Worm (Caenorhabditis elegans) whole organism, L2 larva: ENCODE data around the gene Y70C5A.4.

Experiments
- C34F6.9 ChIP-seq: fragments of 150-350 bp; optimal IDR thresholded peaks from 2 replicates; lab custom pipeline; 2014; ENCODE audit warnings: missing biosample characterization, missing genetic modification characterization
- F13H6.1 ChIP-seq: sonication (generic microtip); optimal IDR thresholded peaks from 2 replicates; lab custom pipeline; 2016; ENCODE audit warnings: missing genetic modification characterization, missing compliant biosample characterization
- R02D3.7 ChIP-seq: fragments of 150-350 bp; optimal IDR thresholded peaks from 2 replicates; lab custom pipeline; 2014; ENCODE audit warnings: missing biosample characterization, missing genetic modification characterization
- Y55F3AM.14 ChIP-seq: fragments of 200-800 bp; sonication (Bioruptor generic); optimal IDR thresholded peaks from 2 replicates; lab custom pipeline; 2018; ENCODE audit warnings: mild to moderate bottlenecking, missing genetic modification characterization, missing compliant biosample characterization
- ZK546.5 ChIP-seq: sonication (generic microtip); optimal IDR thresholded peaks from 2 replicates; lab custom pipeline; 2017; ENCODE audit warnings: missing biosample characterization, missing genetic modification characterization
- aly-2 ChIP-seq: fragments of 150-350 bp; optimal IDR thresholded peaks from 2 replicates; lab custom pipeline; 2014; ENCODE audit warnings: missing biosample characterization, missing genetic modification characterization
- ama-1 ChIP-seq: fragments of 150-350 bp; optimal IDR thresholded peaks from 2 replicates; lab custom pipeline; 2018; ENCODE audit warnings: inconsistent platforms
- blmp-1 ChIP-seq: sonication (generic microtip); optimal IDR thresholded peaks from 2 replicates; lab custom pipeline; 2017; ENCODE audit warnings: missing genetic modification characterization, mild to moderate bottlenecking, missing compliant biosample characterization, antibody characterized with exemption, moderate library complexity; ENCODE audit not compliant: insufficient read depth
- ceh-16 ChIP-seq: fragments of 150-350 bp; optimal IDR thresholded peaks from 2 replicates; lab custom pipeline; 2014; ENCODE audit warnings: missing biosample characterization, missing genetic modification characterization
- ceh-82 ChIP-seq: fragments of 150-350 bp; optimal IDR thresholded peaks from 2 replicates; lab custom pipeline; 2014; ENCODE audit warnings: missing biosample characterization, missing genetic modification characterization
- crh-2 ChIP-seq: sonication (generic microtip); optimal IDR thresholded peaks from 2 replicates; lab custom pipeline; 2017; ENCODE audit warnings: missing biosample characterization, missing genetic modification characterization
- dmd-4 ChIP-seq: sonication (generic microtip); optimal IDR thresholded peaks from 2 replicates; lab custom pipeline; 2017; ENCODE audit warnings: missing biosample characterization, missing genetic modification characterization
- egl-27 ChIP-seq: sonication (generic microtip); optimal IDR thresholded peaks from 3 replicates; lab custom pipeline; 2017; ENCODE audit warnings: missing biosample characterization, missing genetic modification reagents, missing genetic modification characterization
- fos-1 ChIP-seq: fragments of 150-350 bp; optimal IDR thresholded peaks from 2 replicates; lab custom pipeline; 2014; ENCODE audit warnings: missing biosample characterization, missing genetic modification characterization
- lin-13 ChIP-seq: fragments of 150-350 bp; optimal IDR thresholded peaks from 2 replicates; lab custom pipeline; 2014; ENCODE audit warnings: missing biosample characterization, missing genetic modification reagents, missing genetic modification characterization
- lin-39 ChIP-seq: fragments of 150-350 bp; optimal IDR thresholded peaks from 2 replicates; lab custom pipeline; 2014; ENCODE audit warnings: missing biosample characterization, missing genetic modification reagents, missing genetic modification characterization
- lsy-2 ChIP-seq, 2 experiments: fragments of 150-350 bp in 1 of 2; sonication (generic microtip) in 1 of 2; optimal IDR thresholded peaks; 2 replicates each; lab custom pipeline; 2014 to 2017; ENCODE audit warnings: missing biosample characterization in 2 of 2, missing genetic modification characterization in 2 of 2
- mab-5 ChIP-seq: fragments of 150-350 bp; optimal IDR thresholded peaks from 2 replicates; lab custom pipeline; 2014; ENCODE audit warnings: missing biosample characterization, missing genetic modification characterization
- mdl-1 ChIP-seq, 2 experiments: fragments of 150-350 bp in 1 of 2; sonication (generic microtip) in 1 of 2; optimal IDR thresholded peaks; 2 replicates each; lab custom pipeline; 2017; ENCODE audit warnings: missing biosample characterization in 2 of 2, missing genetic modification characterization in 2 of 2
- nhr-11 ChIP-seq: fragments of 150-350 bp; optimal IDR thresholded peaks from 2 replicates; lab custom pipeline; 2014; ENCODE audit warnings: missing biosample characterization, missing genetic modification characterization
- nhr-129 ChIP-seq: fragments of 150-350 bp; optimal IDR thresholded peaks from 2 replicates; lab custom pipeline; 2014; ENCODE audit warnings: missing biosample characterization, missing genetic modification characterization
- nhr-23 ChIP-seq: fragments of 150-350 bp; optimal IDR thresholded peaks from 2 replicates; lab custom pipeline; 2014; ENCODE audit warnings: missing biosample characterization, missing genetic modification reagents, missing genetic modification characterization
- nhr-25 ChIP-seq: fragments of 150-350 bp; sonication (generic microtip); optimal IDR thresholded peaks from 3 replicates; lab custom pipeline; 2014; ENCODE audit warnings: missing biosample characterization, missing genetic modification characterization
- nhr-6 ChIP-seq: fragments of 150-350 bp; optimal IDR thresholded peaks from 2 replicates; lab custom pipeline; 2014; ENCODE audit warnings: missing biosample characterization, missing genetic modification characterization
- nhr-77 ChIP-seq: fragments of 150-350 bp; optimal IDR thresholded peaks from 2 replicates; lab custom pipeline; 2014; ENCODE audit warnings: missing biosample characterization, missing genetic modification characterization
- peb-1 ChIP-seq: fragments of 150-350 bp; optimal IDR thresholded peaks from 2 replicates; lab custom pipeline; 2014; ENCODE audit warnings: missing biosample characterization, missing genetic modification characterization
- sem-4 ChIP-seq: fragments of 150-350 bp; optimal IDR thresholded peaks from 2 replicates; lab custom pipeline; 2014; ENCODE audit warnings: missing biosample characterization, missing genetic modification reagents, missing genetic modification characterization
- skn-1 ChIP-seq: sonication (generic microtip); optimal IDR thresholded peaks from 2 replicates; lab custom pipeline; 2017; ENCODE audit warnings: missing biosample characterization, missing genetic modification characterization
- sma-3 ChIP-seq: sonication (generic microtip); optimal IDR thresholded peaks from 2 replicates; lab custom pipeline; 2016; ENCODE audit warnings: missing genetic modification reagents, missing genetic modification characterization, missing compliant biosample characterization
- sma-9 ChIP-seq, 2 experiments: fragments of 150-350 bp in 1 of 2; sonication (generic microtip) in 1 of 2; optimal IDR thresholded peaks; 2 replicates each; lab custom pipeline; 2014 to 2016; ENCODE audit warnings: missing genetic modification characterization in 2 of 2, mild to moderate bottlenecking in 1 of 2, missing biosample characterization in 1 of 2, missing compliant biosample characterization in 1 of 2, missing genetic modification reagents in 1 of 2, moderate library complexity in 1 of 2
- snpc-4 ChIP-seq: fragments of 150-350 bp; optimal IDR thresholded peaks from 2 replicates; lab custom pipeline; 2014; ENCODE audit warnings: missing biosample characterization, missing genetic modification characterization
- unc-39 ChIP-seq: fragments of 150-350 bp; optimal IDR thresholded peaks from 2 replicates; lab custom pipeline; 2014; ENCODE audit warnings: missing biosample characterization, missing genetic modification characterization
- unc-55 ChIP-seq: fragments of 150-350 bp; sonication (generic microtip); optimal IDR thresholded peaks from 3 replicates; lab custom pipeline; 2014; ENCODE audit warnings: missing biosample characterization, missing genetic modification reagents, missing genetic modification characterization
- unc-62 ChIP-seq: fragments of 150-350 bp; optimal IDR thresholded peaks from 2 replicates; lab custom pipeline; 2014; ENCODE audit warnings: missing biosample characterization, missing genetic modification reagents, missing genetic modification characterization
- ztf-1 ChIP-seq: fragments of 200-800 bp; sonication (Bioruptor generic); conservative IDR thresholded peaks from 2 replicates; pipeline ENCODE4 v1.3.6; 2022; ENCODE audit warnings: missing genetic modification characterization, missing compliant biosample characterization
- ztf-4 ChIP-seq: fragments of 150-350 bp; optimal IDR thresholded peaks from 2 replicates; lab custom pipeline; 2014; ENCODE audit warnings: missing biosample characterization, missing genetic modification characterization

Y70C5A.4 gene

ce11 chrV:16617462-16617861 lies at the start of gene Y70C5A.4:
Gene Y70C5A.4 (plus strand): TSS chrV:16617762.
- TF ChIP-seq sma-3 (GFP tag; lab: Kevin White, UChicago) (no peak), R02D3.7 (tag; lab: Kevin White, UChicago) (no peak), sem-4 (tag; lab: Kevin White, UChicago) (no peak), crh-2 (tag; lab: Kevin White, UChicago) (no peak), nhr-129 (tag; lab: Kevin White, UChicago) (no peak), sma-9 (GFP tag; optimal IDR thresholded peaks at IDR 0.05; lab: Kevin White, UChicago) (no peak), sma-9 (tag; optimal IDR thresholded peaks at IDR 0.05; lab: Kevin White, UChicago) (no peak), egl-27 (tag; lab: Kevin White, UChicago) (no peak), Y55F3AM.14 (no peak), C34F6.9 (tag; lab: Kevin White, UChicago) (no peak), ztf-4 (tag; lab: Kevin White, UChicago) (no peak), aly-2 (tag; lab: Kevin White, UChicago) (no peak), snpc-4 (tag; lab: Kevin White, UChicago) (no peak), nhr-25 (no peak), unc-55 (GFP tag; lab: Kevin White, UChicago) (no peak)

ce11 chrV:16568056-16568455 lies 49.5 kb upstream of the Y70C5A.4 start:
- TF ChIP-seq ceh-16 (tag; lab: Kevin White, UChicago) (no peak), lin-13 (GFP tag; lab: Kevin White, UChicago) (no peak), mdl-1 (tag; optimal IDR thresholded peaks at IDR 0.05; lab: Kevin White, UChicago) (no peak), nhr-129 (tag; lab: Kevin White, UChicago) (no peak), nhr-6 (no peak), blmp-1 (tag; lab: Kevin White, UChicago) (no peak), sma-9 (GFP tag; optimal IDR thresholded peaks at IDR 0.05; lab: Kevin White, UChicago) (no peak), sma-9 (tag; optimal IDR thresholded peaks at IDR 0.05; lab: Kevin White, UChicago) (no peak), lin-39 (tag; lab: Kevin White, UChicago) (no peak), R02D3.7 (tag; lab: Kevin White, UChicago) (no peak)
- TF ChIP-seq, all 48 proteins: peak for 0

- no peak for TF ChIP-seq blmp-1 (tag; lab: Kevin White, UChicago)
- TF ChIP-seq F13H6.1 (tag; lab: Kevin White, UChicago) = no peak
- no peak for TF ChIP-seq dmd-4 (tag; lab: Kevin White, UChicago)
- TF ChIP-seq peb-1 (tag; lab: Kevin White, UChicago) = no peak
- no peak for TF ChIP-seq lsy-2 (tag; optimal IDR thresholded peaks at IDR 0.05; lab: Kevin White, UChicago)
- no peak for TF ChIP-seq Y55F3AM.14
- TF ChIP-seq ZK546.5 (tag; lab: Kevin White, UChicago) = no peak
- TF ChIP-seq ama-1 (lab: Kevin White, UChicago) = no peak
- TF ChIP-seq skn-1 = no peak
- TF ChIP-seq sem-4 (tag; lab: Kevin White, UChicago) = no peak
These were observed 46.9 kb upstream of the Y70C5A.4 start, which contains the start of gene nhr-233 for ce11 chrV:16570697-16571096. Gene nhr-233 (minus strand): TSS chrV:16570797.

ce11 chrV:16573168-16573567 lies 44.4 kb upstream of the Y70C5A.4 start, which contains the start of gene str-149:
Gene str-149 (plus strand): TSS chrV:16573468.
- TF ChIP-seq dmd-4 (tag; lab: Kevin White, UChicago) (no peak), unc-62 (no peak), Y55F3AM.14 (no peak), ZK546.5 (tag; lab: Kevin White, UChicago) (no peak), aly-2 (tag; lab: Kevin White, UChicago) (no peak), ztf-1 (GFP tag; lab: Robert Waterston, UW) (no peak), nhr-25 (no peak), sma-3 (GFP tag; lab: Kevin White, UChicago) (no peak), ceh-82 (tag; lab: Kevin White, UChicago) (no peak), nhr-23 (tag; lab: Kevin White, UChicago) (no peak), unc-39 (tag; lab: Kevin White, UChicago) (no peak), nhr-77 (tag; lab: Kevin White, UChicago) (no peak), R02D3.7 (tag; lab: Kevin White, UChicago) (no peak), snpc-4 (tag; lab: Kevin White, UChicago) (no peak)

ce11 chrV:16575900-16576299 lies 41.7 kb upstream of the Y70C5A.4 start, which contains the start of gene str-151:
Gene str-151 (plus strand): TSS chrV:16576200.
- TF ChIP-seq snpc-4 (tag; lab: Kevin White, UChicago) (no peak), fos-1 (tag; lab: Kevin White, UChicago) (no peak), mab-5 (tag; lab: Kevin White, UChicago) (no peak), nhr-11 (tag; lab: Kevin White, UChicago) (no peak), ceh-82 (tag; lab: Kevin White, UChicago) (no peak), sma-9 (GFP tag; optimal IDR thresholded peaks at IDR 0.05; lab: Kevin White, UChicago) (no peak), sma-9 (tag; optimal IDR thresholded peaks at IDR 0.05; lab: Kevin White, UChicago) (no peak)
